Worm (Caenorhabditis elegans) whole organism, early embryonic: ENCODE measurements around the gene C08A9.10.

Experiments
- B0310.2 ChIP-seq: sonication (generic microtip); optimal IDR thresholded peaks from 2 replicates; lab custom pipeline; 2016; ENCODE audit warnings: mild to moderate bottlenecking, missing genetic modification characterization, missing compliant biosample characterization
- F13C5.2 ChIP-seq: sonication (generic microtip); optimal IDR thresholded peaks from 2 replicates; lab custom pipeline; 2017; ENCODE audit warnings: mild to moderate bottlenecking, missing genetic modification characterization, inconsistent platforms, missing compliant biosample characterization
- aly-1 ChIP-seq: sonication (generic microtip); optimal IDR thresholded peaks from 2 replicates; lab custom pipeline; 2016; ENCODE audit warnings: missing genetic modification characterization, missing compliant biosample characterization
- ama-1 ChIP-seq: fragments of 150-350 bp; optimal IDR thresholded peaks from 2 replicates; lab custom pipeline; 2014
- ceh-13 ChIP-seq: fragments of 200-800 bp; sonication (Bioruptor generic); optimal IDR thresholded peaks from 2 replicates; lab custom pipeline; 2018; ENCODE audit warnings: mild to moderate bottlenecking, missing genetic modification characterization, missing compliant biosample characterization
- ceh-36 ChIP-seq: sonication (generic microtip); optimal IDR thresholded peaks from 2 replicates; lab custom pipeline; 2016; ENCODE audit warnings: missing genetic modification characterization, inconsistent platforms, missing compliant biosample characterization
- ets-7 ChIP-seq: sonication (generic microtip); optimal IDR thresholded peaks from 2 replicates; lab custom pipeline; 2016; ENCODE audit warnings: missing genotype, missing genetic modification characterization, missing compliant biosample characterization
- flt-1 ChIP-seq: fragments of 200-800 bp; sonication (Bioruptor generic); IDR thresholded peaks from 2 replicates; pipeline ENCODE4 v1.3.6; 2022; ENCODE audit warnings: missing genetic modification characterization, missing compliant biosample characterization
- hmbx-1 ChIP-seq: sonication (generic microtip); optimal IDR thresholded peaks from 2 replicates; lab custom pipeline; 2016; ENCODE audit warnings: mild to moderate bottlenecking, missing genetic modification characterization, missing compliant biosample characterization
- hmg-4 ChIP-seq: fragments of 200-800 bp; sonication (Bioruptor generic); optimal IDR thresholded peaks from 2 replicates; lab custom pipeline; 2018; ENCODE audit warnings: mild to moderate bottlenecking, missing genetic modification characterization, missing compliant biosample characterization
- hnd-1 ChIP-seq: sonication (generic microtip); optimal IDR thresholded peaks from 2 replicates; lab custom pipeline; 2016; ENCODE audit warnings: missing genetic modification characterization, missing compliant biosample characterization
- pes-1 ChIP-seq: fragments of 200-800 bp; sonication (Bioruptor generic); IDR thresholded peaks from 2 replicates; pipeline ENCODE4 v1.3.6; 2022; ENCODE audit warnings: missing genetic modification reagents, missing genetic modification characterization, missing compliant biosample characterization
- scrt-1 ChIP-seq: fragments of 200-800 bp; sonication (Bioruptor generic); IDR thresholded peaks from 2 replicates; pipeline ENCODE4 v1.3.6; 2022; ENCODE audit warnings: missing genetic modification characterization, missing compliant biosample characterization
- sea-1 ChIP-seq: fragments of 200-800 bp; sonication (Bioruptor generic); conservative IDR thresholded peaks from 2 replicates; pipeline ENCODE4 v1.3.6; 2022; ENCODE audit warnings: missing genetic modification characterization, missing compliant biosample characterization
- tbx-11 ChIP-seq: fragments of 200-800 bp; sonication (Bioruptor generic); IDR thresholded peaks from 2 replicates; pipeline ENCODE4 v1.3.6; 2022; ENCODE audit warnings: missing genetic modification characterization, missing compliant biosample characterization
- tbx-37 ChIP-seq: fragments of 200-800 bp; sonication (Bioruptor generic); conservative IDR thresholded peaks from 2 replicates; pipeline ENCODE4 v1.3.6; 2022; ENCODE audit warnings: missing genetic modification reagents, missing genetic modification characterization, missing compliant biosample characterization
- tra-4 ChIP-seq: sonication (generic microtip); optimal IDR thresholded peaks from 2 replicates; lab custom pipeline; 2017; ENCODE audit warnings: missing genetic modification characterization, missing compliant biosample characterization

The C08A9.10 gene

ce11 chrX:17080635-17081376 lies at the start of gene C08A9.10, which contains the start of gene irld-23:
Gene C08A9.10, plus strand, starts transcription at chrX:17081179.
Gene irld-23, minus strand, starts transcription at chrX:17080685.
- TF ChIP-seq tbx-11 (GFP tag; lab: Robert Waterston, UW), result no peak
- no peak for TF ChIP-seq B0310.2 (tag; lab: Kevin White, UChicago)
- TF ChIP-seq tbx-37 (GFP tag; lab: Robert Waterston, UW), result no peak
- no peak for TF ChIP-seq scrt-1
- TF ChIP-seq flt-1 (GFP tag; lab: Robert Waterston, UW), result no peak
- no peak for TF ChIP-seq hmg-4 (GFP tag; lab: Kevin White, UChicago)
- TF ChIP-seq pes-1 (GFP tag; lab: Robert Waterston, UW), result no peak
- no peak for TF ChIP-seq ceh-13
- TF ChIP-seq hmbx-1, result no peak

- TF ChIP-seq ceh-13 (no peak), tbx-11 (GFP tag; lab: Robert Waterston, UW) (no peak), hmg-4 (GFP tag; lab: Kevin White, UChicago) (no peak), tbx-37 (GFP tag; lab: Robert Waterston, UW) (no peak), ceh-36 (no peak), aly-1 (tag; lab: Kevin White, UChicago) (no peak)
These were observed 46.8 kb upstream of the C08A9.10 start for ce11 chrX:17034193-17034592.

- TF ChIP-seq pes-1 (GFP tag; lab: Robert Waterston, UW) (no peak), ceh-36 (no peak), aly-1 (tag; lab: Kevin White, UChicago) (no peak), ama-1 (no peak), hmbx-1 (no peak), ets-7 (tag; lab: Kevin White, UChicago) (no peak), tra-4 (no peak), hmg-4 (GFP tag; lab: Kevin White, UChicago) (no peak), ceh-13 (no peak), tbx-11 (GFP tag; lab: Robert Waterston, UW) (no peak), B0310.2 (tag; lab: Kevin White, UChicago) (no peak)
These were observed 46.2 kb upstream of the C08A9.10 start for ce11 chrX:17034773-17035172.

- no peak for TF ChIP-seq ets-7 (tag; lab: Kevin White, UChicago)
- no peak for TF ChIP-seq tbx-11 (GFP tag; lab: Robert Waterston, UW)
- no peak for TF ChIP-seq pes-1 (GFP tag; lab: Robert Waterston, UW)
- no peak for TF ChIP-seq flt-1 (GFP tag; lab: Robert Waterston, UW)
- TF ChIP-seq aly-1 (tag; lab: Kevin White, UChicago), result no peak
- no peak for TF ChIP-seq ceh-13
- TF ChIP-seq hnd-1 (tag; lab: Kevin White, UChicago), result no peak
- no peak for TF ChIP-seq ceh-36
- no peak for TF ChIP-seq tbx-37 (GFP tag; lab: Robert Waterston, UW)
- TF ChIP-seq scrt-1, result no peak
- no peak for TF ChIP-seq hmbx-1
- no peak for TF ChIP-seq B0310.2 (tag; lab: Kevin White, UChicago)
- TF ChIP-seq ama-1, result no peak
- TF ChIP-seq F13C5.2 (tag; lab: Kevin White, UChicago), result no peak
- no peak for TF ChIP-seq sea-1 (GFP tag; lab: Robert Waterston, UW)
- no peak for TF ChIP-seq tra-4
- TF ChIP-seq hmg-4 (GFP tag; lab: Kevin White, UChicago), result no peak
These were observed 42.4 kb upstream of the C08A9.10 start for ce11 chrX:17038616-17039015.

- TF ChIP-seq scrt-1, result no peak
- TF ChIP-seq F13C5.2 (tag; lab: Kevin White, UChicago), result no peak
- no peak for TF ChIP-seq sea-1 (GFP tag; lab: Robert Waterston, UW)
- no peak for TF ChIP-seq tra-4
These were observed 39.4 kb upstream of the C08A9.10 start for ce11 chrX:17041571-17041970.

ce11 chrX:17042946-17043345 lies 38.0 kb upstream of the C08A9.10 start, which contains the start of gene F35B3.7:
Gene F35B3.7, minus strand, starts transcription at chrX:17043078.
- TF ChIP-seq sea-1 (GFP tag; lab: Robert Waterston, UW) (no peak), tra-4 (no peak), F13C5.2 (tag; lab: Kevin White, UChicago) (no peak), hmbx-1 (no peak), flt-1 (GFP tag; lab: Robert Waterston, UW) (no peak), aly-1 (tag; lab: Kevin White, UChicago) (no peak), ets-7 (tag; lab: Kevin White, UChicago) (no peak), ceh-13 (no peak)

- TF ChIP-seq ets-7 (tag; lab: Kevin White, UChicago), result no peak
- TF ChIP-seq tbx-11 (GFP tag; lab: Robert Waterston, UW), result no peak
- no peak for TF ChIP-seq scrt-1
- no peak for TF ChIP-seq ama-1
These were observed 35.5 kb upstream of the C08A9.10 start, which contains the start of gene C30G4.2 for ce11 chrX:17045529-17045928. Gene C30G4.2, minus strand, starts transcription at chrX:17045629.

- no peak for TF ChIP-seq ama-1
- TF ChIP-seq flt-1 (GFP tag; lab: Robert Waterston, UW), result no peak
- no peak for TF ChIP-seq hmbx-1
- TF ChIP-seq aly-1 (tag; lab: Kevin White, UChicago), result no peak
- TF ChIP-seq ceh-13, result no peak
- TF ChIP-seq F13C5.2 (tag; lab: Kevin White, UChicago), result no peak
- no peak for TF ChIP-seq tra-4
- TF ChIP-seq tbx-37 (GFP tag; lab: Robert Waterston, UW), result no peak
- no peak for TF ChIP-seq ceh-36
- no peak for TF ChIP-seq scrt-1
- TF ChIP-seq B0310.2 (tag; lab: Kevin White, UChicago), result no peak
- no peak for TF ChIP-seq tbx-11 (GFP tag; lab: Robert Waterston, UW)
- TF ChIP-seq sea-1 (GFP tag; lab: Robert Waterston, UW), result no peak
- no peak for TF ChIP-seq pes-1 (GFP tag; lab: Robert Waterston, UW)
These were observed 26.9 kb upstream of the C08A9.10 start for ce11 chrX:17054121-17054520.
